Worm (Caenorhabditis elegans): Measurements from ENCODE around the gene F33G12.6.

DNA sequence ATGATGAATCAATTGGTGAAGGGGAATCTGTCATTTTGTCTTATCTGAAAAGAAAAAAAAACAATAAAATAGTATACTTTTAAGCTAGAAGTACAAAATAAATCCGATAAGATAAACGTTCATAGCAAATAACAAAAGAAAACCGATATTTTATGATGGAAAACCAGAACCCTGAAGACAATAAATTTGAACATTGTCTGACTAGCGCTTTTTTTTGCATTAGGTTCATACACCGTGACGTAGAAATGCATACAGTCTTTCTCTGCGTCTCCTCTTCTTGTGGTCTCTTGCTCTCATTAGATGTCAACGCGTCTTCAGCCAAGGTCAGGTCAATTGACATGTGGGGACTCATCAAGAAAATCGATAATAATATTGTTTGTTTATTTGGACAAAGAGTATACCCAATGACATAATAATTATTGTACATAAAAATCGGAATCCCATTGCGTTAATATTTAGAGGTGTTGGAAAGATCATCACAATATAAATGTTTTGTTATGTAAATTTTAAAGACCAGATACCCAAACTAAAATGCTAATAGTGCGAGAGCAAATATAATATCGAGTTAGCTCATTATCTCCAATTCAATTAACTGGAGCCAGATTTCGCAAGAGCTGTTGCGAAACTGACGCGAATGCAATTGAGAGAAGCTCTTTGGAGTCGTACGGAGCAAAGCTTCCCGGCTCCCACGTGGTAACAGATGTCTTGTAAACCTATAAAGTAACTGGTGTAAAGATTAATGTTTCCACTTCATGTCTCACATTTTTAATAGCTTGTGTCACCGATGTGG is 31.6 kb downstream of the F33G12.6 start, which contains the start of gene dsh-2:
- TF ChIP-seq unc-39 (tag; optimal IDR thresholded peaks at IDR 0.05) (no peak), nhr-12 (tag; optimal IDR thresholded peaks at IDR 0.05) (no peak), ceh-39 (tag; optimal IDR thresholded peaks at IDR 0.05) (peak; percentile 82), mab-5 (tag; optimal IDR thresholded peaks at IDR 0.05) (no peak), cnd-1 (tag; optimal IDR thresholded peaks at IDR 0.05) (no peak), ztf-11 (tag; optimal IDR thresholded peaks at IDR 0.05) (no peak), snpc-4 (tag; optimal IDR thresholded peaks at IDR 0.05) (no peak), ceh-43 (GFP tag; optimal IDR thresholded peaks at IDR 0.05) (no peak), lin-13 (tag; optimal IDR thresholded peaks at IDR 0.05) (peak; percentile 44), unc-62 (GFP tag; optimal IDR thresholded peaks at IDR 0.05) (peak; percentile 86), lsy-2 (tag; optimal IDR thresholded peaks at IDR 0.05) (peak; percentile 20)
